Fruit fly (Drosophila melanogaster) whole organism, prepupa: ENCODE results near the gene Cbl.

Source experiments
- Blimp-1 ChIP-seq: fragments of 200-800 bp; sonication (Bioruptor generic); optimal IDR thresholded peaks from 3 replicates; lab custom pipeline; 2017; ENCODE audit warnings: missing biosample characterization, missing genetic modification characterization, mild to moderate bottlenecking, moderate library complexity, missing genetic modification reagents
- CG9139 ChIP-seq: fragments of 200-800 bp; sonication (Bioruptor generic); optimal IDR thresholded peaks from 3 replicates; lab custom pipeline; 2017; ENCODE audit warnings: missing biosample characterization, mild to moderate bottlenecking, missing genetic modification characterization
- Eip78C ChIP-seq: fragments of 200-800 bp; sonication (Bioruptor generic); peaks from one replicate; lab custom pipeline; 2016; ENCODE audit warnings: missing biosample characterization, missing genetic modification characterization
- Hr39 ChIP-seq: fragments of 200-800 bp; sonication (Bioruptor generic); optimal IDR thresholded peaks from 2 replicates; lab custom pipeline; 2016; ENCODE audit warnings: missing biosample characterization, missing genetic modification characterization

dm6 chr3L:8418984-8419383 is 5.8 kb upstream of the Cbl start:
- TF ChIP-seq Eip78C (GFP tag; lab: Kevin White, UChicago), result peak; percentile 89
- peak; percentile 40 for TF ChIP-seq Hr39 (GFP tag; lab: Kevin White, UChicago)
- TF ChIP-seq Blimp-1 (GFP tag; lab: Kevin White, UChicago), result no peak
- peak; percentile 36 for TF ChIP-seq CG9139 (GFP tag; lab: Kevin White, UChicago)
